Worm (Caenorhabditis elegans): ENCODE measurements around the gene F09F7.5.
A peak's percentile ranks its signal among the peaks of the same experiment; 100 is the strongest.

Gene F09F7.5

DNA sequence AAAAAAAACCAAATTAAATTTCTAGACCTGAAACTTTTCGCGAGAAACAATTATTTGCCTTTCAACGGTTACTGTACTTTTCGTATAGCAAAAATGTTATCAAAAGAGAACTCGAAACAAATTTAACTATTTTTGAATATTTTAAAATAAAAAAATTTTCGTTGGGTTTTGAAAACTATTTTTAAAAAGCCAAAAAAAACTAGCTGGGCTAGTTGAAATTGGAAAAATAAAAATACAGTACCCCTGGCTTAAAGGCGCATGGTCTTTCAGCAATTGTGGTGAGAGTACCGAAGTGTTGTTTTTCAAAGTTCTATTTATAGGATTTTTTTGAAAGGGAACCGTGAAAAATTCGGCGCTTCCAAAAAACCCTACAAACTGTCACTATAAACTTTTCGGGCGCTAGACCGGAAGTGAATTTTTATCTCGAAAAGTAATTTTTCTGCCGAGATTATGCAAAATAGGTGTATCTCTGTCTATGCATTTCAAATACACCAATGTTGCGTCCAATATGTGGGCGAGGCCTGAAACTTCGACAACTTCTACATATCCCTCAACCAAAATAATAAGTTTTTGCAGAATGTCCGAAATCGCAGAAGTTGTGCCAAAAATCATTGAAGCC, 3.0 kb upstream of the F09F7.5 start, which contains the start of gene D1044.1:
Gene D1044.1 (plus strand): TSS at position 569 of the 619 bp plus-strand sequence.
- no peak for TF ChIP-seq ztf-23 (GFP tag; IDR thresholded peaks at IDR 0.05)
- no peak for TF ChIP-seq T22C8.4 (GFP tag; IDR thresholded peaks at IDR 0.05)
- TF ChIP-seq ztf-29 (GFP tag; IDR thresholded peaks at IDR 0.05), result no peak
- TF ChIP-seq klf-2 (GFP tag; conservative IDR thresholded peaks at IDR 0.05), result no peak
- no peak for TF ChIP-seq ref-1 (GFP tag; conservative IDR thresholded peaks at IDR 0.05)
- TF ChIP-seq tab-1 (GFP tag; IDR thresholded peaks at IDR 0.05), result no peak
- no peak for TF ChIP-seq cog-1 (tag; optimal IDR thresholded peaks at IDR 0.05)
- no peak for TF ChIP-seq flt-1 (GFP tag; IDR thresholded peaks at IDR 0.05)
- TF ChIP-seq med-1 (GFP tag; optimal IDR thresholded peaks at IDR 0.05; ENCODE audit: insufficient read depth), result no peak

DNA sequence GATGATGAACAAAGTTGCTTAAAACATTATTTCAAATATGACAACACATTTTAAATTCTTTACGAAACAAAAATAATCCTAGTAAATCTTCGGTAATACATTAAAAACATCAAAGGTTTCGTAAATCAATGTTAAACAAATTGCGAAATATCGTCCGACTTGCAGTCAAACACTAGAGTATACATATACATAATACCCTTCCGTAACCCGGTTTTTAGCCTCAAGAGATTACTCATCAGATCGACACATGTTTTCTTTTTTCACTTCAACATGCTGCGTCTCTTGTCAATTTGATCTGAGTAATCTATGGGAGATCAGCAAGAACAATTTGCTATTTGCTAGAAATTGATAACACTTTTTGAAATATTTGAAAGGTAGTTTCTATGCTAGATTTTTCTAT, 478 bp upstream of the F09F7.5 start:
- TF ChIP-seq klf-2 (GFP tag; conservative IDR thresholded peaks at IDR 0.05) (no peak), cog-1 (tag; optimal IDR thresholded peaks at IDR 0.05) (no peak), flt-1 (GFP tag; IDR thresholded peaks at IDR 0.05) (no peak), ztf-23 (GFP tag; IDR thresholded peaks at IDR 0.05) (no peak), med-1 (GFP tag; optimal IDR thresholded peaks at IDR 0.05; ENCODE audit: insufficient read depth) (no peak), ref-1 (GFP tag; conservative IDR thresholded peaks at IDR 0.05) (no peak), tab-1 (GFP tag; IDR thresholded peaks at IDR 0.05) (no peak), T22C8.4 (GFP tag; IDR thresholded peaks at IDR 0.05) (no peak), ztf-29 (GFP tag; IDR thresholded peaks at IDR 0.05) (no peak)

DNA sequence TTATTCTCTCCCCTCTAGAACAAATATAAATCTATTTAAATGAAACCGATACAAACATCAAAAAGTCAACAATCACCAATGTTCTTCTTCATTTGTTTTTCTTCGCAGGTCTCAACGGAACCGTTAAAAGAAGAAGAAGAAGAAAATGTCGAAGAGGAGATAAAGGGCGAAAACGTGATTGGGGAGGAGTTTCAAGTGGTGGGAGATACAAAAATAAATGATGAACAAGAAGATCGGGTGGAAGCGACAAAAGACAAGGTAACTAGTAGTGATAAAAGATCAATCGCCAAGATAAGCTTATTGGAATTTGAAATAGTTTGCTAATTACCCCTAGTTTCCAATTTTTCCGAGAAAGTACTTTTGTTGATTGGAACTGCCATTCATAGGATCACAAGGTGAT, 3.4 kb downstream of the F09F7.5 start:
- no peak for TF ChIP-seq klf-2 (GFP tag; conservative IDR thresholded peaks at IDR 0.05)
- no peak for TF ChIP-seq tab-1 (GFP tag; IDR thresholded peaks at IDR 0.05)

DNA sequence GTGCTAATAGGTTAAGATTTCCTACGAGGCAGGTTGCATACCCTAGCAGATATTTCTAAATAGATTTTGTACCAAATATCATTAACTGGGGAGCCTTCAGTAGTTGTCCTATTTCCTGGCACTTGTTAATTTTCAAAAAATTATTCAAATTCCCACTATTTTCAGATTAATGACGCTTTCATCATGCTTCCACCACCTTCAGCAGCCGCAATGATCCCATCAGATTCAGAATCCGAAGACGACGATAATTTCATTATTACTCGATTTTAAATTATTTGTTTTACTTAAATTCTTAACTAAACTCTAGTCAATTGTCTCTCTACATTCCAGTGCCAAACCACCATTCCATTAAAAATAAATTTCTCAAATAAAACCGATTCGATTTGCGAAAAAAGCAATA, 4.1 kb downstream of the F09F7.5 start:
- TF ChIP-seq ztf-29 (GFP tag; IDR thresholded peaks at IDR 0.05) (no peak), ztf-23 (GFP tag; IDR thresholded peaks at IDR 0.05) (no peak), med-1 (GFP tag; optimal IDR thresholded peaks at IDR 0.05; ENCODE audit: insufficient read depth) (no peak), tab-1 (GFP tag; IDR thresholded peaks at IDR 0.05) (no peak), klf-2 (GFP tag; conservative IDR thresholded peaks at IDR 0.05) (no peak), cog-1 (tag; optimal IDR thresholded peaks at IDR 0.05) (no peak), ref-1 (GFP tag; conservative IDR thresholded peaks at IDR 0.05) (no peak), T22C8.4 (GFP tag; IDR thresholded peaks at IDR 0.05) (no peak), flt-1 (GFP tag; IDR thresholded peaks at IDR 0.05) (no peak)

DNA sequence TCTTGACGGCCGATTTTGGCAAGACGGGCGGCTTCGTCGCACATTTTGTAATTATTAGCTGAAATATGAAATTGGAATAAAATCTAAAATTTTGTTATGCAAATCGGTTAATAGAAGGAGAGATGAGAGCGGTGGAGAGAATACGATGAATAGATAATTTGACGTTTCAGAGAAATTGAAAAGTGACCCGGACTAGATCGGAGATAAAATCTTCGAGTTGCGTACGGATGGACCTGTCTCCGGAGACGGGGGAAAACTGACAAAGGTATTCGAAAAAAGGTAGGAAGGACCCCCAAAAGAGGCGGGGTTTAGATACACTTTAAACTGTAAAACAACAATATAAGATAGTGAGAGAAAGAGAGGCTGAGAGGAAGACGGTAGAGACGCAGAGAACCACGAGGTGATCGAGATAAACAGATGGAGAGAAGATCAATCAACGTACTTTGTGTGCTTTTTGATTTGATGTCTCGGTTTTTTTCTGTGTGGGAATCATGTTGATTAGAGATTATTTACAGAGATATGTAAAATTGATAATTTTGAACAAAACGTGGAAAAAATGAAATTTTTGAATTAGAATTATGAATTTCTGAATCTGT, 5.4 kb downstream of the F09F7.5 start, which contains the start of gene F09F7.6:
Gene F09F7.6 (minus strand): TSS at position 64 of the 596 bp plus-strand sequence.
- TF ChIP-seq ztf-29 (GFP tag; IDR thresholded peaks at IDR 0.05) (no peak), flt-1 (GFP tag; IDR thresholded peaks at IDR 0.05) (0 out of 2 replicates have a peak, but pooled peaks have one; percentile 31), ztf-23 (GFP tag; IDR thresholded peaks at IDR 0.05) (no peak), tab-1 (GFP tag; IDR thresholded peaks at IDR 0.05) (no peak), cog-1 (tag; optimal IDR thresholded peaks at IDR 0.05) (no peak), med-1 (GFP tag; optimal IDR thresholded peaks at IDR 0.05; ENCODE audit: insufficient read depth) (no peak), klf-2 (GFP tag; conservative IDR thresholded peaks at IDR 0.05) (no peak), T22C8.4 (GFP tag; IDR thresholded peaks at IDR 0.05) (no peak)

DNA sequence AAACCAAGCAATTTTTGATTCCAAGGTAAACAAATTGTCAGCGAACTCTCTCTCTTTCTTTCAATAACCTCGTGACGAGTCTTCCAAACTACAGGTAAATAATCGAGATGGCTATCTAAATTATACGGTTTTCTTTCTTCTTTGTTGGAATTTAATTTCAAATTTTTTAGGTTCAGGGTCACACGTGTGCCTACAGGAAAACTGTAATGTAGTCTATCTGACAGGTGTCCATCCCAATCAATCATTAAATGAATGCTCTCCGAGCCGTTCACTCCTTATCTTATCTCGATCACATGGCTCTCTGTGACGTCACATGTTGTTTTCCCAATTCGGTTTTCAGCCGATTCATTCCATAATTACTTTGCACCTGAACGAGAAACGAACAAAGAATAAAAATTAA, 6.3 kb downstream of the F09F7.5 start:
- TF ChIP-seq ztf-23 (GFP tag; IDR thresholded peaks at IDR 0.05) (no peak), tab-1 (GFP tag; IDR thresholded peaks at IDR 0.05) (no peak), flt-1 (GFP tag; IDR thresholded peaks at IDR 0.05) (no peak), med-1 (GFP tag; optimal IDR thresholded peaks at IDR 0.05; ENCODE audit: insufficient read depth) (no peak), T22C8.4 (GFP tag; IDR thresholded peaks at IDR 0.05) (no peak), ztf-29 (GFP tag; IDR thresholded peaks at IDR 0.05) (no peak), cog-1 (tag; optimal IDR thresholded peaks at IDR 0.05) (no peak), ref-1 (GFP tag; conservative IDR thresholded peaks at IDR 0.05) (no peak), klf-2 (GFP tag; conservative IDR thresholded peaks at IDR 0.05) (no peak)

DNA sequence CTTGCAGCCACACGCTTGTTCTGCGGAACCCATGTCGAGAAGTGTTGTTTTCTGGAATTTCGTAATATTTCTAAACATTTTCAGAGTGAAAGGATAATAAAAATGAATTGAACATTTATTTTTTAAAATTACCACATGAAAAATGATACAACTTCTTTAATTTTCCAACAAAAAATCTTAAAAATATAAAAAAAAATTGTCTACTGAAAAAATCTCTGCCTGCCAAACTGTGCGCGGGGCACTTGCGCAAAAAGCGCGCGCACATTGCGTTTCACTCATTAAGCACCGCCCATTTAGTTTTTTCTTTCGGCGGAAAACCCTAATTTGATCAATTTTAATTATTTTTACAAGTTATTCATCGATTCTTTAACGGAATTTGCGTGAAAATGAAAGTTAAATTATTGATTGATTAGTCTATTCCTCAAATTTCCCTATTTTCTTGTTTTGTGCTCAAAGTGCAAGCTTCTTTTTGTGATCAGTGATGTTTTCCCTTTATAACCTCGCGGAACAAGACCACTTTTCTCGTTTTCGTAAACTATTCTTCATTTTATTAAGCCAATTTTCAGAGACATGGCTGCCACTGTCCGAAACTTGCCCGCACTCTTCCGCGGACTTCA, 8.2 kb downstream of the F09F7.5 start, which contains the start of the genes nmad-1 and hach-1:
Gene nmad-1 (minus strand): TSS at position 51 of the 617 bp plus-strand sequence.
Gene hach-1 (plus strand): TSS at position 567 of the 617 bp plus-strand sequence.
- peak; percentile 82 for TF ChIP-seq ztf-29 (GFP tag; IDR thresholded peaks at IDR 0.05)
- peak; percentile 75 for TF ChIP-seq ref-1 (GFP tag; conservative IDR thresholded peaks at IDR 0.05)
- peak; percentile 97 for TF ChIP-seq med-1 (GFP tag; optimal IDR thresholded peaks at IDR 0.05; ENCODE audit: insufficient read depth)
- peak; percentile 94 for TF ChIP-seq flt-1 (GFP tag; IDR thresholded peaks at IDR 0.05)
- peak; percentile 90; the same call in 1 of the 2 replicates for TF ChIP-seq klf-2 (GFP tag; conservative IDR thresholded peaks at IDR 0.05)
- TF ChIP-seq T22C8.4 (GFP tag; IDR thresholded peaks at IDR 0.05), result peak; percentile 88
- TF ChIP-seq tab-1 (GFP tag; IDR thresholded peaks at IDR 0.05), result peak; percentile 92
- TF ChIP-seq cog-1 (tag; optimal IDR thresholded peaks at IDR 0.05), result peak; percentile 79
- TF ChIP-seq ztf-23 (GFP tag; IDR thresholded peaks at IDR 0.05), result peak; percentile 96

DNA sequence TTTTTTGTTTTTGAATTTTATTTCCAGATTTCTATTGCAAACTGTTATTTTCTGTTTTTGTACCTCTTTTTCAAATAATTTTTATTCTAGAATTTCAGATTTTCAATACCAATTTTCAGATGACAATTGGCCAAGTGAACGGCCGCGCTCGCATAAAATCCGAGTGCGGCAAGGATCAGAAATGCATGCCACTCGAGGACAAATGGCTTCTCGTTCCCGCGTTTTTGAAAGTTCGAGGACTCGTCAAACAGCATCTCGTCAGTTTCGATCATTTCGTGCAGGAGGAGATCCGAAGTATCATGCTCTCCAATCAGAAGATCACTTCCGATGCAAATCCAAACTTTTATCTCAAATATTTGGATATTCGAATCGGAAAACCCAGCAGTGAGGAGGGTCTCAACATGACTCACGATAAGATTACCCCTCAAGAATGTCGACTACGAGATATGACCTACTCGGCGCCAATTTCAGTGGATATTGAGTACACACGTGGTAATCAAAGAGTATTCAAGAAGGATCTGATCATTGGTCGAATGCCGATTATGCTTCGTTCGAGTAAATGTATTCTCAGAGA, 10.5 kb downstream of the F09F7.5 start, which contains the start of gene rpc-2:
Gene rpc-2 (plus strand): TSS at position 120 of the 574 bp plus-strand sequence.
- no peak for TF ChIP-seq ztf-29 (GFP tag; IDR thresholded peaks at IDR 0.05)
- no peak for TF ChIP-seq cog-1 (tag; optimal IDR thresholded peaks at IDR 0.05)

DNA sequence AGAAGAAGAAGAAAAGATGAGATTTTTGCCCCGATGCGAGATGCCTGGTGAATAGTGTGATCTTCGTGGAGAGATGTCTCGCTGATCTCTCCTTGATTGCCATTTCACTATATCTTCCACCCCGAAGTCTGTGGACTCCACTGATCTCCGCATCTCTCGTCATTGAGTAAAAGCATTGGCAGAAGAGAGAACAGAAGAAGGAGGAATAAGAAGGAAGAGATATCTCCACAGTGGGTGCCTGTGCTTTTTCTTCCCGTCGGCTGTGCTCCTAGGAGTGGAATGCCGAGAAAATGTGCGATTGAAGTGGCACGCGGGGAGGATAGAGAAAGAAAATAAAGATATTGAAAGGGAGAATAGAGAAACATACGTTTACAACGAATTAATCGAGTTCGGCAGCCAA, 16.9 kb downstream of the F09F7.5 start:
- TF ChIP-seq ztf-23 (GFP tag; IDR thresholded peaks at IDR 0.05) (no peak), flt-1 (GFP tag; IDR thresholded peaks at IDR 0.05) (no peak), med-1 (GFP tag; optimal IDR thresholded peaks at IDR 0.05; ENCODE audit: insufficient read depth) (no peak), T22C8.4 (GFP tag; IDR thresholded peaks at IDR 0.05) (no peak), ref-1 (GFP tag; conservative IDR thresholded peaks at IDR 0.05) (no peak), tab-1 (GFP tag; IDR thresholded peaks at IDR 0.05) (no peak), ztf-29 (GFP tag; IDR thresholded peaks at IDR 0.05) (no peak), klf-2 (GFP tag; conservative IDR thresholded peaks at IDR 0.05) (no peak), cog-1 (tag; optimal IDR thresholded peaks at IDR 0.05) (no peak)

Data from whole organism, midembryonic.